Fruit fly (Drosophila melanogaster) whole organism, prepupa: ENCODE data around the gene Alp5.

Source experiments
- CG10669 ChIP-seq: fragments of 200-800 bp; sonication (Bioruptor generic); optimal IDR thresholded peaks from 3 replicates; lab custom pipeline; 2018; ENCODE audit warnings: missing biosample characterization, mild to moderate bottlenecking, missing genetic modification characterization, moderate library complexity
- CG11294 ChIP-seq: fragments of 200-800 bp; sonication (Bioruptor generic); IDR thresholded peaks from 2 replicates; pipeline ENCODE4 v1.3.6; 2022; ENCODE audit warnings: missing biosample characterization, missing genetic modification characterization
- CG1621 ChIP-seq: fragments of 200-800 bp; sonication (Bioruptor generic); optimal IDR thresholded peaks from 3 replicates; lab custom pipeline; 2018; ENCODE audit warnings: missing biosample characterization, mild to moderate bottlenecking, missing genetic modification characterization
- CG32006 ChIP-seq: fragments of 200-800 bp; sonication (Bioruptor generic); optimal IDR thresholded peaks from 3 replicates; lab custom pipeline; 2017; ENCODE audit warnings: missing biosample characterization, mild to moderate bottlenecking, missing genetic modification characterization
- CG34406 ChIP-seq: fragments of 200-800 bp; sonication (Bioruptor generic); optimal IDR thresholded peaks from 3 replicates; lab custom pipeline; 2016; ENCODE audit warnings: missing biosample characterization, missing genetic modification characterization
- CG6163 ChIP-seq: fragments of 200-800 bp; sonication (Bioruptor generic); IDR thresholded peaks from 3 replicates; pipeline ENCODE4 v1.3.6; 2022; ENCODE audit warnings: missing biosample characterization, missing genetic modification characterization
- CG6808 ChIP-seq: fragments of 200-800 bp; sonication (Bioruptor generic); optimal IDR thresholded peaks from 3 replicates; lab custom pipeline; 2017; ENCODE audit warnings: missing biosample characterization, missing genetic modification characterization, mild to moderate bottlenecking, moderate library complexity, missing genetic modification reagents
- CG6854 ChIP-seq: fragments of 200-800 bp; sonication (Bioruptor generic); optimal IDR thresholded peaks from 2 replicates; lab custom pipeline; 2017; ENCODE audit warnings: missing biosample characterization, mild to moderate bottlenecking, missing genetic modification characterization
- CG9139 ChIP-seq: fragments of 200-800 bp; sonication (Bioruptor generic); optimal IDR thresholded peaks from 3 replicates; lab custom pipeline; 2017; ENCODE audit warnings: missing biosample characterization, mild to moderate bottlenecking, missing genetic modification characterization
- Eip75B ChIP-seq: fragments of 200-800 bp; sonication (Bioruptor generic); optimal IDR thresholded peaks from 3 replicates; lab custom pipeline; 2016; ENCODE audit warnings: missing biosample characterization, missing genetic modification characterization
- Eip78C ChIP-seq: fragments of 200-800 bp; sonication (Bioruptor generic); peaks from one replicate; lab custom pipeline; 2016; ENCODE audit warnings: missing biosample characterization, missing genetic modification characterization
- Hr38 ChIP-seq: sonication (Bioruptor generic); optimal IDR thresholded peaks from 2 replicates; lab custom pipeline; 2016; ENCODE audit warnings: missing biosample characterization, missing genetic modification characterization
- Met ChIP-seq: fragments of 200-800 bp; sonication (Bioruptor generic); optimal IDR thresholded peaks from 3 replicates; lab custom pipeline; 2016; ENCODE audit warnings: missing biosample characterization, missing genetic modification characterization
- OdsH ChIP-seq: fragments of 200-800 bp; sonication (Bioruptor generic); optimal IDR thresholded peaks from 3 replicates; lab custom pipeline; 2016; ENCODE audit warnings: missing biosample characterization, missing genetic modification characterization
- Sox15 ChIP-seq: fragments of 200-800 bp; sonication (Bioruptor generic); optimal IDR thresholded peaks from 3 replicates; lab custom pipeline; 2016; ENCODE audit warnings: missing biosample characterization, missing genetic modification characterization
- dsx ChIP-seq: fragments of 200-800 bp; optimal IDR thresholded peaks from 3 replicates; lab custom pipeline; 2019; ENCODE audit warnings: missing biosample characterization, mild to moderate bottlenecking, missing genetic modification characterization, moderate library complexity; ENCODE audit not compliant: poor library complexity, severe bottlenecking
- eg ChIP-seq: fragments of 200-800 bp; sonication (Bioruptor generic); IDR thresholded peaks from 3 replicates; pipeline ENCODE4 v1.3.6; 2022; ENCODE audit warnings: missing biosample characterization, missing genetic modification characterization
- pdm3 ChIP-seq: fragments of 200-800 bp; sonication (Bioruptor generic); optimal IDR thresholded peaks from 3 replicates; lab custom pipeline; 2016; ENCODE audit warnings: missing biosample characterization, missing genetic modification characterization
- spab ChIP-seq: fragments of 200-800 bp; sonication (Bioruptor generic); optimal IDR thresholded peaks from 2 replicates; lab custom pipeline; 2017; ENCODE audit warnings: missing biosample characterization, mild to moderate bottlenecking, missing genetic modification characterization, missing genetic modification reagents
- vri ChIP-seq: fragments of 200-800 bp; sonication (Bioruptor generic); optimal IDR thresholded peaks from 3 replicates; lab custom pipeline; 2016; ENCODE audit warnings: missing biosample characterization, mild to moderate bottlenecking, missing genetic modification characterization

The Alp5 gene

dm6 chr3R:20956875-20957874 lies 49.6 kb downstream of the Alp5 start (continued):
- TF ChIP-seq eg (GFP tag; lab: Robert Waterston, UW) (peak; percentile 56; the same call in 2 of the 3 replicates), CG6808 (GFP tag; lab: Kevin White, UChicago) (peak; percentile 54), CG34406 (GFP tag; lab: Kevin White, UChicago) (peak; percentile 80), spab (peak; percentile 65), Sox15 (GFP tag; lab: Kevin White, UChicago) (peak; percentile 88), pdm3 (peak; percentile 84), dsx (peak; percentile 44), CG9139 (GFP tag; lab: Kevin White, UChicago) (no peak), CG6163 (GFP tag; lab: Robert Waterston, UW) (peak; percentile 35; the same call in 2 of the 3 replicates), vri (GFP tag; lab: Kevin White, UChicago) (peak; percentile 83), OdsH (GFP tag; lab: Kevin White, UChicago) (peak; percentile 82), CG11294 (GFP tag; lab: Robert Waterston, UW) (peak; percentile 31; the same call in 1 of the 2 replicates), CG10669 (GFP tag; lab: Kevin White, UChicago) (peak; percentile 78), Met (GFP tag; lab: Kevin White, UChicago) (peak; percentile 79), CG32006 (GFP tag; lab: Kevin White, UChicago) (peak; percentile 89), CG6854 (GFP tag; lab: Kevin White, UChicago) (no peak), Eip75B (GFP tag; lab: Kevin White, UChicago) (peak; percentile 87), CG1621 (no peak)

- TF ChIP-seq Hr38 (no peak), Eip78C (GFP tag; lab: Kevin White, UChicago) (peak; percentile 5)
Observed at dm6 chr3R:20955932-20956636, 50.7 kb downstream of the Alp5 start.
